Worm (Caenorhabditis elegans): ENCODE data around the gene W02H5.8.

ce11 chrV:2683497-2683896, 31.0 kb upstream of the W02H5.8 start:
- no peak for TF ChIP-seq nhr-237 (tag; optimal IDR thresholded peaks at IDR 0.05)
- no peak for TF ChIP-seq zag-1 (tag; optimal IDR thresholded peaks at IDR 0.05)
- TF ChIP-seq nhr-28 (tag; optimal IDR thresholded peaks at IDR 0.05) = no peak
- TF ChIP-seq nhr-23 (tag; optimal IDR thresholded peaks at IDR 0.05) = no peak
- TF ChIP-seq pha-4 (tag; optimal IDR thresholded peaks at IDR 0.05) = no peak
- no peak for TF ChIP-seq lin-39 (tag; optimal IDR thresholded peaks at IDR 0.05)
- no peak for TF ChIP-seq nhr-12 (tag; optimal IDR thresholded peaks at IDR 0.05)
- TF ChIP-seq elt-2 (tag; optimal IDR thresholded peaks at IDR 0.05) = no peak
- TF ChIP-seq unc-62 (GFP tag; optimal IDR thresholded peaks at IDR 0.05) = no peak

Data from whole organism, L3 larva.